Worm (Caenorhabditis elegans): Measurements from ENCODE around the gene T01C4.8.

DNA sequence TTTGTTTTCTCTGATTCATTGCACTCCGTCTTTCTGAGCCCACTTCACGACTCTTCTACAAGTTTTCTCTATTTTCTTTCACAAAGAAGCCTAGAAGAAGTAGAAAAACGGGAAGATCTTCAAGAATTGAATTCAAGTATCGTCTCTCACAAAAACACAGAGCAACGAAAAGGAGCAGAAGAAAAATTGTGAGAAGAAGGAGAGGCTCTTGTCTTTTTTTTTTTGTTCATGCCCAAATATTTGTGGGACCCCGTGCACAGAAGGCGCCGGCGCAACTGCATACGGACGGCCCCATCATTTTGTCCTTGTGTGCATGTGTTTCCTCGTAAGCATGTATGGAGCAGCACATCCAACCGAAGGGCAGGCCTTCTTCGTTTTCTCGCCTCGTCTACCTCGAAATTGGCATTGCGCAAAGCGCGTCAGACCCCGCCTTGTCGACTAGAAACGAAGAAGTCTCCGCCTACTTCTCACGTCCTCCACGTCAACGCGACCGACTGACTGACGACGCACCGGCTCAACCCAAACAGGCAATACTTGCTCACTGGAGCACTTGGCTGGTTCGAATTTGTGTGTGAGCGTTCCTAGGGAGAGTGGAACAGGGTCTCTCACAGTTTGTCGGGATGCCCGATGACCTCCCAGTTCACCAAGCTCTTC is 22.7 kb downstream of the T01C4.8 start:
- TF ChIP-seq unc-55 (GFP tag; optimal IDR thresholded peaks at IDR 0.05) (no peak), pqm-1 (tag; optimal IDR thresholded peaks at IDR 0.05) (no peak), fkh-10 (GFP tag; optimal IDR thresholded peaks at IDR 0.05) (no peak), nhr-11 (tag; optimal IDR thresholded peaks at IDR 0.05) (no peak), pag-3 (tag; optimal IDR thresholded peaks at IDR 0.05; ENCODE audit: borderline replicate concordance) (no peak), ceh-30 (tag; optimal IDR thresholded peaks at IDR 0.05) (no peak), ceh-48 (tag; optimal IDR thresholded peaks at IDR 0.05) (no peak), mec-3 (tag; optimal IDR thresholded peaks at IDR 0.05; ENCODE audit: borderline replicate concordance) (no peak), unc-42 (tag; optimal IDR thresholded peaks at IDR 0.05) (peak; percentile 37), odd-2 (tag; optimal IDR thresholded peaks at IDR 0.05) (no peak), hlh-30 (tag; optimal IDR thresholded peaks at IDR 0.05; ENCODE audit: insufficient read depth) (no peak), pha-4 (tag; optimal IDR thresholded peaks at IDR 0.05) (no peak), rnt-1 (tag; optimal IDR thresholded peaks at IDR 0.05) (no peak), ceh-9 (tag; optimal IDR thresholded peaks at IDR 0.05) (no peak)

Data from whole organism, late embryonic.